Fruit fly (Drosophila melanogaster) whole organism: ENCODE data around the gene hng2.

Experiments
- CG8478 ChIP-seq: fragments of >200 bp; optimal IDR thresholded peaks from 2 replicates; lab custom pipeline; 2018; ENCODE audit warnings: inconsistent platforms
- pan ChIP-seq: fragments of >200 bp; optimal IDR thresholded peaks from 2 replicates; lab custom pipeline; 2017
- psq ChIP-seq: fragments of >200 bp; optimal IDR thresholded peaks from 2 replicates; lab custom pipeline; 2017
- usp ChIP-seq: fragments of >200 bp; optimal IDR thresholded peaks from 2 replicates; lab custom pipeline; 2017; ENCODE audit warnings: missing biosample characterization, missing genetic modification characterization, mixed read lengths

dm6 chr3R:8772591-8772990 is 33.5 kb upstream of the hng2 start, which contains the start of gene CG13318:
- TF ChIP-seq pan (no peak), usp (no peak), CG8478 (no peak), psq (lab: Kevin White, UChicago) (no peak)
